Fruit fly (Drosophila melanogaster) whole organism, prepupa: ENCODE measurements around the gene Dph2.

Experiments used
- CG31627 ChIP-seq: fragments of 200-800 bp; sonication (Bioruptor generic); optimal IDR thresholded peaks from 3 replicates; lab custom pipeline; 2016; ENCODE audit warnings: missing biosample characterization, missing genetic modification characterization
- pdm3 ChIP-seq: fragments of 200-800 bp; sonication (Bioruptor generic); optimal IDR thresholded peaks from 3 replicates; lab custom pipeline; 2016; ENCODE audit warnings: missing biosample characterization, missing genetic modification characterization

dm6 chr3R:14853767-14854191 is 40.0 kb downstream of the Dph2 start:
- peak; percentile 15 for TF ChIP-seq pdm3 (GFP tag; lab: Kevin White, UChicago)
- TF ChIP-seq CG31627 (GFP tag; lab: Kevin White, UChicago), result no peak
